Worm (Caenorhabditis elegans): ENCODE results near the gene K11E4.6.

K11E4.6 gene

ce11 chrX:13716313-13716712 is 8.2 kb upstream of the K11E4.6 start:
- TF ChIP-seq hlh-1 (tag; optimal IDR thresholded peaks at IDR 0.05) (peak; percentile 9), pha-4 (tag; optimal IDR thresholded peaks at IDR 0.05) (no peak), unc-39 (tag; optimal IDR thresholded peaks at IDR 0.05) (no peak), mls-2 (tag; optimal IDR thresholded peaks at IDR 0.05) (no peak), blmp-1 (tag; optimal IDR thresholded peaks at IDR 0.05) (no peak), unc-120 (tag; optimal IDR thresholded peaks at IDR 0.05; ENCODE audit: poor library complexity, severe bottlenecking) (no peak), ces-1 (GFP tag; optimal IDR thresholded peaks at IDR 0.05) (no peak)

- TF ChIP-seq nhr-76 (tag; optimal IDR thresholded peaks at IDR 0.05) (no peak), ceh-39 (tag; optimal IDR thresholded peaks at IDR 0.05) (no peak), unc-39 (tag; optimal IDR thresholded peaks at IDR 0.05) (no peak), elt-1 (tag; optimal IDR thresholded peaks at IDR 0.05; ENCODE audit: borderline replicate concordance, insufficient read depth) (no peak), ceh-83 (GFP tag; optimal IDR thresholded peaks at IDR 0.05) (no peak), lsy-2 (tag; optimal IDR thresholded peaks at IDR 0.05) (no peak), elt-3 (tag; optimal IDR thresholded peaks at IDR 0.05) (no peak), mab-5 (tag; optimal IDR thresholded peaks at IDR 0.05) (no peak), lin-32 (GFP tag; optimal IDR thresholded peaks at IDR 0.05) (no peak), unc-62 (GFP tag; optimal IDR thresholded peaks at IDR 0.05) (no peak), nhr-12 (tag; optimal IDR thresholded peaks at IDR 0.05) (no peak), sem-2 (GFP tag; optimal IDR thresholded peaks at IDR 0.05) (no peak), mls-2 (tag; optimal IDR thresholded peaks at IDR 0.05) (no peak), mep-1 (tag; optimal IDR thresholded peaks at IDR 0.05) (no peak), blmp-1 (tag; optimal IDR thresholded peaks at IDR 0.05) (no peak), ces-1 (GFP tag; optimal IDR thresholded peaks at IDR 0.05) (no peak), nhr-28 (tag; optimal IDR thresholded peaks at IDR 0.05) (no peak), nhr-237 (tag; optimal IDR thresholded peaks at IDR 0.05) (no peak)
Measured at ce11 chrX:13717053-13717671, 7.3 kb upstream of the K11E4.6 start, which contains the start of gene shc-3. TSS of gene shc-3 (plus strand) at chrX:13717536.

ce11 chrX:13722821-13723220 is 1.6 kb upstream of the K11E4.6 start, which contains the start of gene poml-1:
TSS of gene poml-1 (minus strand) at chrX:13722921.
- TF ChIP-seq ceh-43 (GFP tag; optimal IDR thresholded peaks at IDR 0.05) (no peak), ham-2 (GFP tag; optimal IDR thresholded peaks at IDR 0.05) (no peak), sem-2 (GFP tag; optimal IDR thresholded peaks at IDR 0.05) (no peak), unc-39 (tag; optimal IDR thresholded peaks at IDR 0.05) (no peak), nhr-2 (tag; optimal IDR thresholded peaks at IDR 0.05) (no peak), blmp-1 (tag; optimal IDR thresholded peaks at IDR 0.05) (no peak), elt-1 (tag; optimal IDR thresholded peaks at IDR 0.05; ENCODE audit: borderline replicate concordance, insufficient read depth) (no peak), nhr-12 (tag; optimal IDR thresholded peaks at IDR 0.05) (no peak)

- TF ChIP-seq hlh-1 (tag; optimal IDR thresholded peaks at IDR 0.05) (no peak), ztf-11 (tag; optimal IDR thresholded peaks at IDR 0.05) (no peak), unc-62 (GFP tag; optimal IDR thresholded peaks at IDR 0.05) (no peak)
Measured at ce11 chrX:13726285-13726684, 1.8 kb downstream of the K11E4.6 start.

- TF ChIP-seq cnd-1 (tag; optimal IDR thresholded peaks at IDR 0.05) (no peak), nhr-28 (tag; optimal IDR thresholded peaks at IDR 0.05) (no peak), mep-1 (tag; optimal IDR thresholded peaks at IDR 0.05) (peak; percentile 63), nhr-2 (tag; optimal IDR thresholded peaks at IDR 0.05) (peak; percentile 11), lin-32 (GFP tag; optimal IDR thresholded peaks at IDR 0.05) (no peak), flh-1 (GFP tag; optimal IDR thresholded peaks at IDR 0.05) (no peak), lsy-2 (tag; optimal IDR thresholded peaks at IDR 0.05) (peak; percentile 33), drap-1 (GFP tag; optimal IDR thresholded peaks at IDR 0.05) (no peak), unc-62 (GFP tag; optimal IDR thresholded peaks at IDR 0.05) (peak; percentile 16), hlh-1 (tag; optimal IDR thresholded peaks at IDR 0.05) (peak; percentile 47), nhr-76 (tag; optimal IDR thresholded peaks at IDR 0.05) (no peak), elt-1 (tag; optimal IDR thresholded peaks at IDR 0.05; ENCODE audit: borderline replicate concordance, insufficient read depth) (no peak), ces-1 (GFP tag; optimal IDR thresholded peaks at IDR 0.05) (peak; percentile 33), ham-2 (GFP tag; optimal IDR thresholded peaks at IDR 0.05) (no peak), ceh-39 (tag; optimal IDR thresholded peaks at IDR 0.05) (peak; percentile 84), elt-3 (tag; optimal IDR thresholded peaks at IDR 0.05) (no peak), tbx-8 (GFP tag; optimal IDR thresholded peaks at IDR 0.05) (no peak), snpc-4 (tag; optimal IDR thresholded peaks at IDR 0.05) (no peak), M03D4.4 (tag; optimal IDR thresholded peaks at IDR 0.05) (no peak), lin-13 (tag; optimal IDR thresholded peaks at IDR 0.05) (peak; percentile 62), sem-2 (GFP tag; optimal IDR thresholded peaks at IDR 0.05) (no peak), ceh-83 (GFP tag; optimal IDR thresholded peaks at IDR 0.05) (no peak), pha-4 (tag; optimal IDR thresholded peaks at IDR 0.05) (no peak)
Measured at ce11 chrX:13726874-13727343, 2.4 kb downstream of the K11E4.6 start, which contains the start of gene pix-1. TSS of gene pix-1 (plus strand) at chrX:13727293.
